Worm (Caenorhabditis elegans) whole organism, mixed stage, embryonic: ENCODE measurements around the gene Y39A1A.10.

Experiments
- bed-3 ChIP-seq: fragments of 200-800 bp; sonication (Bioruptor generic); optimal IDR thresholded peaks from 3 replicates; lab custom pipeline; 2018; ENCODE audit warnings: mild to moderate bottlenecking, missing genetic modification characterization, moderate library complexity, missing compliant biosample characterization
- ceh-39 ChIP-seq: fragments of 150-350 bp; optimal IDR thresholded peaks from 2 replicates; lab custom pipeline; 2014; ENCODE audit warnings: missing biosample characterization, missing genetic modification characterization
- drap-1 ChIP-seq: fragments of 200-800 bp; sonication (Bioruptor generic); optimal IDR thresholded peaks from 3 replicates; lab custom pipeline; 2018; ENCODE audit warnings: mild to moderate bottlenecking, missing genetic modification characterization, missing compliant biosample characterization
- elt-1 ChIP-seq: sonication (generic microtip); optimal IDR thresholded peaks from 2 replicates; lab custom pipeline; 2017; ENCODE audit warnings: missing genetic modification characterization, mild to moderate bottlenecking, missing compliant biosample characterization, antibody characterized with exemption, moderate library complexity, borderline replicate concordance; ENCODE audit not compliant: insufficient read depth
- flh-1 ChIP-seq: fragments of 200-800 bp; sonication (Bioruptor generic); optimal IDR thresholded peaks from 2 replicates; lab custom pipeline; 2018; ENCODE audit warnings: mild to moderate bottlenecking, missing genetic modification characterization, moderate library complexity, missing compliant biosample characterization
- ham-2 ChIP-seq: fragments of 200-800 bp; sonication (Bioruptor generic); optimal IDR thresholded peaks from 2 replicates; lab custom pipeline; 2018; ENCODE audit warnings: mild to moderate bottlenecking, missing genetic modification characterization, missing compliant biosample characterization
- lin-13 ChIP-seq: fragments of 150-350 bp; optimal IDR thresholded peaks from 2 replicates; lab custom pipeline; 2014; ENCODE audit warnings: missing biosample characterization, missing genetic modification characterization
- mls-2 ChIP-seq: sonication (generic microtip); optimal IDR thresholded peaks from 2 replicates; lab custom pipeline; 2016; ENCODE audit warnings: mild to moderate bottlenecking, missing genetic modification characterization, moderate library complexity, missing compliant biosample characterization
- nhr-12 ChIP-seq: fragments of 150-350 bp; optimal IDR thresholded peaks from 2 replicates; lab custom pipeline; 2014; ENCODE audit warnings: missing biosample characterization, missing genetic modification characterization
- nhr-28 ChIP-seq: fragments of 150-350 bp; optimal IDR thresholded peaks from 2 replicates; lab custom pipeline; 2014; ENCODE audit warnings: missing biosample characterization, missing genetic modification characterization
- nhr-76 ChIP-seq: sonication (generic microtip); optimal IDR thresholded peaks from 2 replicates; lab custom pipeline; 2017; ENCODE audit warnings: missing biosample characterization, missing genetic modification characterization
- pha-4 ChIP-seq: fragments of 150-350 bp; optimal IDR thresholded peaks from 2 replicates; lab custom pipeline; 2018; ENCODE audit warnings: missing biosample characterization, missing genetic modification reagents, missing genetic modification characterization
- sptf-1 ChIP-seq: sonication (generic microtip); optimal IDR thresholded peaks from 2 replicates; lab custom pipeline; 2017; ENCODE audit warnings: mild to moderate bottlenecking, missing genetic modification characterization, moderate library complexity, missing compliant biosample characterization

ce11 chrIII:10633403-10633674 is 811 bp downstream of the Y39A1A.10 start, which contains the start of gene Y39A1A.9:
- TF ChIP-seq nhr-28 (no peak), flh-1 (GFP tag; lab: Kevin White, UChicago) (no peak), elt-1 (tag; lab: Kevin White, UChicago) (no peak), nhr-12 (tag; lab: Kevin White, UChicago) (no peak), drap-1 (GFP tag; lab: Kevin White, UChicago) (no peak), bed-3 (GFP tag; lab: Kevin White, UChicago) (no peak), lin-13 (tag; lab: Kevin White, UChicago) (no peak), sptf-1 (tag; lab: Kevin White, UChicago) (no peak), ham-2 (GFP tag; lab: Kevin White, UChicago) (no peak), ceh-39 (no peak), mls-2 (no peak), pha-4 (tag; lab: Kevin White, UChicago) (no peak), nhr-76 (no peak)
